Worm (Caenorhabditis elegans) whole organism, L2 larva: Measurements from ENCODE around the gene nhr-206.
"Not testable (repeated sequence)": the region's sequence is repeated elsewhere in the genome, so short reads cannot be mapped to it uniquely, and the experiment has no call there.

ENCODE experiments used
- C34F6.9 ChIP-seq: fragments of 150-350 bp; optimal IDR thresholded peaks from 2 replicates; lab custom pipeline; 2014; ENCODE audit warnings: missing biosample characterization, missing genetic modification characterization
- R02D3.7 ChIP-seq: fragments of 150-350 bp; optimal IDR thresholded peaks from 2 replicates; lab custom pipeline; 2014; ENCODE audit warnings: missing biosample characterization, missing genetic modification characterization
- Y55F3AM.14 ChIP-seq: fragments of 200-800 bp; sonication (Bioruptor generic); optimal IDR thresholded peaks from 2 replicates; lab custom pipeline; 2018; ENCODE audit warnings: mild to moderate bottlenecking, missing genetic modification characterization, missing compliant biosample characterization
- ZK546.5 ChIP-seq: sonication (generic microtip); optimal IDR thresholded peaks from 2 replicates; lab custom pipeline; 2017; ENCODE audit warnings: missing biosample characterization, missing genetic modification characterization
- alr-1 ChIP-seq: fragments of 150-350 bp; optimal IDR thresholded peaks from 2 replicates; lab custom pipeline; 2014; ENCODE audit warnings: missing biosample characterization, missing genetic modification characterization
- aly-2 ChIP-seq: fragments of 150-350 bp; optimal IDR thresholded peaks from 2 replicates; lab custom pipeline; 2014; ENCODE audit warnings: missing biosample characterization, missing genetic modification characterization
- ceh-16 ChIP-seq: fragments of 150-350 bp; optimal IDR thresholded peaks from 2 replicates; lab custom pipeline; 2014; ENCODE audit warnings: missing biosample characterization, missing genetic modification characterization
- ceh-82 ChIP-seq: fragments of 150-350 bp; optimal IDR thresholded peaks from 2 replicates; lab custom pipeline; 2014; ENCODE audit warnings: missing biosample characterization, missing genetic modification characterization
- crh-2 ChIP-seq: sonication (generic microtip); optimal IDR thresholded peaks from 2 replicates; lab custom pipeline; 2017; ENCODE audit warnings: missing biosample characterization, missing genetic modification characterization
- dmd-4 ChIP-seq: sonication (generic microtip); optimal IDR thresholded peaks from 2 replicates; lab custom pipeline; 2017; ENCODE audit warnings: missing biosample characterization, missing genetic modification characterization
- elt-1 ChIP-seq: fragments of 150-350 bp; optimal IDR thresholded peaks from 2 replicates; lab custom pipeline; 2014; ENCODE audit warnings: missing biosample characterization, missing genetic modification characterization
- gmeb-1 ChIP-seq: fragments of 150-350 bp; optimal IDR thresholded peaks from 2 replicates; lab custom pipeline; 2014; ENCODE audit warnings: missing biosample characterization, missing genetic modification characterization
- lin-11 ChIP-seq: fragments of 150-350 bp; sonication (generic microtip); optimal IDR thresholded peaks from 2 replicates; lab custom pipeline; 2014; ENCODE audit warnings: missing biosample characterization, missing genetic modification characterization, inconsistent platforms, mixed read lengths
- lin-39 ChIP-seq: fragments of 150-350 bp; optimal IDR thresholded peaks from 2 replicates; lab custom pipeline; 2014; ENCODE audit warnings: missing biosample characterization, missing genetic modification reagents, missing genetic modification characterization
- lsy-2 ChIP-seq, 2 experiments: fragments of 150-350 bp in 1 of 2; sonication (generic microtip) in 1 of 2; optimal IDR thresholded peaks; 2 replicates each; lab custom pipeline; 2014 to 2017; ENCODE audit warnings: missing biosample characterization in 2 of 2, missing genetic modification characterization in 2 of 2
- mab-5 ChIP-seq: fragments of 150-350 bp; optimal IDR thresholded peaks from 2 replicates; lab custom pipeline; 2014; ENCODE audit warnings: missing biosample characterization, missing genetic modification characterization
- mbf-1 ChIP-seq: sonication (generic microtip); optimal IDR thresholded peaks from 2 replicates; lab custom pipeline; 2017; ENCODE audit warnings: missing biosample characterization, missing genetic modification characterization
- mdl-1 ChIP-seq, 2 experiments: fragments of 150-350 bp in 1 of 2; sonication (generic microtip) in 1 of 2; optimal IDR thresholded peaks; 2 replicates each; lab custom pipeline; 2017; ENCODE audit warnings: missing biosample characterization in 2 of 2, missing genetic modification characterization in 2 of 2
- nhr-10 ChIP-seq: sonication (generic microtip); optimal IDR thresholded peaks from 2 replicates; lab custom pipeline; 2017; ENCODE audit warnings: missing biosample characterization, missing genetic modification characterization
- nhr-11 ChIP-seq: fragments of 150-350 bp; optimal IDR thresholded peaks from 2 replicates; lab custom pipeline; 2014; ENCODE audit warnings: missing biosample characterization, missing genetic modification characterization
- nhr-12 ChIP-seq: fragments of 150-350 bp; optimal IDR thresholded peaks from 2 replicates; lab custom pipeline; 2014; ENCODE audit warnings: missing biosample characterization, missing genetic modification characterization
- nhr-129 ChIP-seq: fragments of 150-350 bp; optimal IDR thresholded peaks from 2 replicates; lab custom pipeline; 2014; ENCODE audit warnings: missing biosample characterization, missing genetic modification characterization
- nhr-21 ChIP-seq: fragments of 150-350 bp; optimal IDR thresholded peaks from 2 replicates; lab custom pipeline; 2014; ENCODE audit warnings: missing biosample characterization, missing genetic modification characterization
- nhr-23 ChIP-seq: fragments of 150-350 bp; optimal IDR thresholded peaks from 2 replicates; lab custom pipeline; 2014; ENCODE audit warnings: missing biosample characterization, missing genetic modification reagents, missing genetic modification characterization
- nhr-237 ChIP-seq: fragments of 150-350 bp; optimal IDR thresholded peaks from 2 replicates; lab custom pipeline; 2014; ENCODE audit warnings: missing biosample characterization, missing genetic modification characterization
- nhr-77 ChIP-seq: fragments of 150-350 bp; optimal IDR thresholded peaks from 2 replicates; lab custom pipeline; 2014; ENCODE audit warnings: missing biosample characterization, missing genetic modification characterization
- peb-1 ChIP-seq: fragments of 150-350 bp; optimal IDR thresholded peaks from 2 replicates; lab custom pipeline; 2014; ENCODE audit warnings: missing biosample characterization, missing genetic modification characterization
- sem-4 ChIP-seq: fragments of 150-350 bp; optimal IDR thresholded peaks from 2 replicates; lab custom pipeline; 2014; ENCODE audit warnings: missing biosample characterization, missing genetic modification reagents, missing genetic modification characterization
- skn-1 ChIP-seq: sonication (generic microtip); optimal IDR thresholded peaks from 2 replicates; lab custom pipeline; 2017; ENCODE audit warnings: missing biosample characterization, missing genetic modification characterization
- sma-3 ChIP-seq: sonication (generic microtip); optimal IDR thresholded peaks from 2 replicates; lab custom pipeline; 2016; ENCODE audit warnings: missing genetic modification reagents, missing genetic modification characterization, missing compliant biosample characterization
- sma-9 ChIP-seq, 2 experiments: fragments of 150-350 bp in 1 of 2; sonication (generic microtip) in 1 of 2; optimal IDR thresholded peaks; 2 replicates each; lab custom pipeline; 2014 to 2016; ENCODE audit warnings: missing genetic modification characterization in 2 of 2, mild to moderate bottlenecking in 1 of 2, missing biosample characterization in 1 of 2, missing compliant biosample characterization in 1 of 2, missing genetic modification reagents in 1 of 2, moderate library complexity in 1 of 2
- snpc-4 ChIP-seq: fragments of 150-350 bp; optimal IDR thresholded peaks from 2 replicates; lab custom pipeline; 2014; ENCODE audit warnings: missing biosample characterization, missing genetic modification characterization
- unc-39 ChIP-seq: fragments of 150-350 bp; optimal IDR thresholded peaks from 2 replicates; lab custom pipeline; 2014; ENCODE audit warnings: missing biosample characterization, missing genetic modification characterization
- unc-62 ChIP-seq: fragments of 150-350 bp; optimal IDR thresholded peaks from 2 replicates; lab custom pipeline; 2014; ENCODE audit warnings: missing biosample characterization, missing genetic modification reagents, missing genetic modification characterization
- ztf-1 ChIP-seq: fragments of 200-800 bp; sonication (Bioruptor generic); conservative IDR thresholded peaks from 2 replicates; pipeline ENCODE4 v1.3.6; 2022; ENCODE audit warnings: missing genetic modification characterization, missing compliant biosample characterization
- ztf-4 ChIP-seq: fragments of 150-350 bp; optimal IDR thresholded peaks from 2 replicates; lab custom pipeline; 2014; ENCODE audit warnings: missing biosample characterization, missing genetic modification characterization

nhr-206 gene

DNA sequence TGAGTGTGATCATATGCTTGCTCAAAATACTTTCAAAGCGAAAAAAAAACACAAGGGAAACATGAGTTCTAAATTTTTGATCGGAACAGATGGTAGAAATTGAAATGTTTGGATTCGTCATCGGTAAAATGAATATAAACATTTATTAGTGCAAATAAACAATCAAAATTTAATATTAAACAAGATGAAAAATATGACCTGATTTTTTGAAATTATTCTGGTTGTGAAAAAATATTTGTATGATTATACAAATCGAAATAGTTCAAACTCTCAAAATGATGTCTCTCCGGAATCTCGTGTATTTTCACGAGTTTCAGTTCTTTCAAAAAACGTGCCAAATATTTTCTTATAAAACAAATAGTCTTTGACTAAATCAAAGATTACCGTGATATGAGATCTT is 28.6 kb downstream of the nhr-206 start, which contains the start of gene C13C4.7:
Gene C13C4.7 (minus strand): TSS at position 101 of the 400 bp plus-strand sequence.
- TF ChIP-seq ceh-16 (no peak), C34F6.9 (tag; lab: Kevin White, UChicago) (no peak), sma-3 (GFP tag; lab: Kevin White, UChicago) (no peak), elt-1 (tag; lab: Kevin White, UChicago) (no peak), ceh-82 (tag; lab: Kevin White, UChicago) (no peak), nhr-11 (tag; lab: Kevin White, UChicago) (no peak), dmd-4 (no peak), lsy-2 (tag; optimal IDR thresholded peaks at IDR 0.05; lab: Kevin White, UChicago) (no peak), skn-1 (tag; lab: Kevin White, UChicago) (no peak), ZK546.5 (tag; lab: Kevin White, UChicago) (no peak), R02D3.7 (tag; lab: Kevin White, UChicago) (no peak), snpc-4 (tag; lab: Kevin White, UChicago) (no peak), gmeb-1 (tag; lab: Kevin White, UChicago) (no peak), mbf-1 (tag; lab: Kevin White, UChicago) (no peak), nhr-237 (tag; lab: Kevin White, UChicago) (no peak), aly-2 (tag; lab: Kevin White, UChicago) (no peak), sma-9 (GFP tag; optimal IDR thresholded peaks at IDR 0.05; lab: Kevin White, UChicago) (no peak), sma-9 (tag; optimal IDR thresholded peaks at IDR 0.05; lab: Kevin White, UChicago) (no peak)

DNA sequence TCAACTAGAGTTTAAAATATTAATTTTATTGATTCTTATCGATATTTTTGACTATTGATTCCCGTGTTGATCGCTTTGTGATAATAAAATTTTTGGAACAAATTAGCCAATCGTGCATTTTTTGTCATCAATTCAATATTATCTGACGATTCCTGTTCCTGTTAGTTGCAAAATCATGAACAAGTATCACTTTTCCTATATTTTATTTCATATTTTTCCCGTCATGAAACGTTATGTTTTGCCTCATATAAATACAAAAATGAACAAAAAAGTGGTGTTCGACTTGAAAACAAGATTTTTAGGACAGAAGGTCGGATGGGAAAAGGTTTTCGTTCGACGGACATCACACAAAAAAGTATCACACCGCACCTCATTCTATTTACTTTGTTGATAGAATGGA is 29.5 kb downstream of the nhr-206 start, which contains the start of gene C13C4.6:
Gene C13C4.6 (plus strand): TSS at position 301 of the 400 bp plus-strand sequence.
- TF ChIP-seq nhr-21 (no peak), peb-1 (no peak), ceh-16 (no peak), gmeb-1 (tag; lab: Kevin White, UChicago) (no peak), unc-62 (no peak), nhr-77 (tag; lab: Kevin White, UChicago) (no peak), sem-4 (no peak), R02D3.7 (tag; lab: Kevin White, UChicago) (no peak), nhr-10 (tag; lab: Kevin White, UChicago) (no peak), sma-9 (GFP tag; optimal IDR thresholded peaks at IDR 0.05; lab: Kevin White, UChicago) (no peak), sma-9 (tag; optimal IDR thresholded peaks at IDR 0.05; lab: Kevin White, UChicago) (no peak), alr-1 (tag; lab: Kevin White, UChicago) (no peak), nhr-12 (tag; lab: Kevin White, UChicago) (no peak), mdl-1 (tag; optimal IDR thresholded peaks at IDR 0.05; lab: Kevin White, UChicago) (no peak), mbf-1 (tag; lab: Kevin White, UChicago) (no peak), sma-3 (GFP tag; lab: Kevin White, UChicago) (no peak), ztf-4 (tag; lab: Kevin White, UChicago) (no peak), lin-39 (tag; lab: Kevin White, UChicago) (no peak), nhr-129 (tag; lab: Kevin White, UChicago) (no peak), ztf-1 (GFP tag; lab: Robert Waterston, UW) (no peak)

DNA sequence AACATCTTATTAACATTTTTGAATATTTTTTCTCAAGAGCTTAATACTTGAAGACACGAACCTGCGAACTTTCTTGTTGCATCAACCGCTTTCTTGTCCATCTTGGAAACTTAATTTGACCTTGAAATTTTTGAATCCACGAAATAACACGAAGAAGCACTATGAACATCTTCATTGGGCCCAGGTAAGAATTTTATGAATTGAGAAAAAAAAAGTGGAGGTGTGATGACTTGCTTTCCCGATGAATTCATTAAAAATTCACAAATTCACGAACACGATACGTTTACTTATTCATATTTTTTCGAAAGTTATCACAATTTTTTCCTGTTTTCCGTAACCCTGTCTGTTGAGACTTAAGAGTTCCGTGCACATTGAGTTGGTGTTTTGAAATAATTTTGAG is 38.9 kb downstream of the nhr-206 start, which contains the start of gene C27A7.6:
Gene C27A7.6 (minus strand): TSS at position 101 of the 400 bp plus-strand sequence.
- TF ChIP-seq skn-1 (tag; lab: Kevin White, UChicago); ZK546.5 (tag; lab: Kevin White, UChicago); ztf-1 (GFP tag; lab: Robert Waterston, UW): not testable (repeated sequence)

DNA sequence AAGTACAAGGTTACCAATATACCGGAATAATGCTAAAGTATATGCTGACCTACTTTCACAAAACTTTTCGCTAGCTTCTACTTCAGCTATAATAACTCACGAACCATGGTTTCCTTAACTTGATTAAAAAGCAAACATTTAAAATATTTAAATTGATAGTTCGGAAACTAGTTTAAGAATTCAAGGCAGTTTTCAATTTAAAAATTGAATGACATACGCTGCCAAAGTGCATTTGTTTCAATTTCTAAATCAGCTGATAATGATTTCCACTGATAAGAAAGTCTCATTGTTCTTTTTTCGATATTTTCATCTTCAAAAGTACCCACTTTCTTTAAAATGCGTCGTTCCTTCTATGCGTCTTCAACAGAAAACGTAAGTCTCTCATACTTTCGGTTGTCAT is 39.4 kb downstream of the nhr-206 start, which contains the start of gene enpp-1:
Gene enpp-1 (plus strand): TSS at position 301 of the 400 bp plus-strand sequence.
- TF ChIP-seq mab-5 (tag; lab: Kevin White, UChicago); crh-2; sem-4: not testable (repeated sequence)
- TF ChIP-seq, all 48 proteins: peak for 0; not testable (repeated sequence) for 48

DNA sequence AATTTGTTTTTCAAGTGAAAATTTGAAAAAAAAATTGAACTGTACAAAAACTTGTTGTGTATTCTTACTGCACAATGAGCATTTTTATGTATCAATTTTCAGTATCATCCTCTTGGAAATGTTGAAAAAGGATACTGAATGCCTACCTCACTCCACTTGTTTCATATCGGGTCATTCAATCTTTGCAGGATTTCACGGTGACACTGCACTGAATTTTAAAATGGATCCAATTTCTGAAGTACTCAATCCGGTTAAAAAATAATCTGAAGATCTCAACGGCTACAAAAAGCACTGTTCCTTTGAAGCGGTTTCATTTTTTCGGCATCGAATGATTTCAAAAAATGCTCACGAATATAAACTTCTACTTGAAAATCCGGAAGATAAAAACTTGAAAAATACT is 46.1 kb downstream of the nhr-206 start:
- no peak for TF ChIP-seq mbf-1 (tag; lab: Kevin White, UChicago)
- TF ChIP-seq dmd-4 = no peak
- no peak for TF ChIP-seq lin-11
- TF ChIP-seq nhr-129 (tag; lab: Kevin White, UChicago) = no peak
- TF ChIP-seq sma-3 (GFP tag; lab: Kevin White, UChicago) = no peak
- TF ChIP-seq nhr-23 (tag; lab: Kevin White, UChicago) = no peak
- TF ChIP-seq alr-1 (tag; lab: Kevin White, UChicago) = no peak
- TF ChIP-seq crh-2 = no peak
- no peak for TF ChIP-seq ztf-1 (GFP tag; lab: Robert Waterston, UW)
- TF ChIP-seq elt-1 (tag; lab: Kevin White, UChicago) = no peak
- TF ChIP-seq aly-2 (tag; lab: Kevin White, UChicago) = no peak
- TF ChIP-seq Y55F3AM.14 (GFP tag; lab: Kevin White, UChicago) = no peak
- no peak for TF ChIP-seq sem-4
- TF ChIP-seq unc-39 (tag; lab: Kevin White, UChicago) = no peak
- TF ChIP-seq C34F6.9 (tag; lab: Kevin White, UChicago) = no peak
- no peak for TF ChIP-seq mab-5 (tag; lab: Kevin White, UChicago)
- TF ChIP-seq, all 48 proteins: peak for 0
